Worm (Caenorhabditis elegans): ENCODE results near the gene dao-6.

- TF ChIP-seq ceh-82 (tag; optimal IDR thresholded peaks at IDR 0.05) = no peak
- no peak for TF ChIP-seq daf-12 (tag; optimal IDR thresholded peaks at IDR 0.05)
- no peak for TF ChIP-seq pqm-1 (tag; optimal IDR thresholded peaks at IDR 0.05)
- TF ChIP-seq ceh-9 (tag; optimal IDR thresholded peaks at IDR 0.05) = no peak
- no peak for TF ChIP-seq nhr-23 (tag; optimal IDR thresholded peaks at IDR 0.05)
- no peak for TF ChIP-seq unc-62 (GFP tag; optimal IDR thresholded peaks at IDR 0.05)
- no peak for TF ChIP-seq pha-4 (tag; optimal IDR thresholded peaks at IDR 0.05)
- no peak for TF ChIP-seq nhr-25 (tag; optimal IDR thresholded peaks at IDR 0.05)
- TF ChIP-seq skn-1 (tag; optimal IDR thresholded peaks at IDR 0.05) = no peak
- TF ChIP-seq elt-1 (tag; optimal IDR thresholded peaks at IDR 0.05) = no peak
- TF ChIP-seq mdl-1 (tag; optimal IDR thresholded peaks at IDR 0.05) = no peak
These were observed 36.4 kb upstream of the dao-6 start for ce11 chrIII:9772394-9772793.
